Fruit fly (Drosophila melanogaster): Measurements from ENCODE around the gene CG31528.

The CG31528 gene

dm6 chr3R:4437113-4437512 lies 20.9 kb downstream of the CG31528 start, which contains the start of the genes Lipt2 and CG14650 (continued):
- TF ChIP-seq fd3F (GFP tag; optimal IDR thresholded peaks at IDR 0.05), result peak; percentile 22
- TF ChIP-seq scrt (GFP tag; optimal IDR thresholded peaks at IDR 0.05), result no peak
- TF ChIP-seq peb (GFP tag; IDR thresholded peaks at IDR 0.05), result no peak
- TF ChIP-seq E2f1 (GFP tag; IDR thresholded peaks at IDR 0.05), result 0 out of 2 replicates have a peak, but pooled peaks have one; percentile 9
- TF ChIP-seq CG2199 (GFP tag; IDR thresholded peaks at IDR 0.05), result no peak
- no peak for TF ChIP-seq croc (GFP tag; conservative IDR thresholded peaks at IDR 0.05)
- TF ChIP-seq insv (GFP tag; optimal IDR thresholded peaks at IDR 0.05), result peak in 1 of 2 experiments; percentile 38
- peak; percentile 29 for TF ChIP-seq CG33213 (GFP tag; optimal IDR thresholded peaks at IDR 0.05)
- TF ChIP-seq grn (GFP tag; optimal IDR thresholded peaks at IDR 0.05), result no peak
- no peak for TF ChIP-seq CG5245 (GFP tag; optimal IDR thresholded peaks at IDR 0.05)
- peak; percentile 65 for TF ChIP-seq stwl (tag; optimal IDR thresholded peaks at IDR 0.05)
- peak; percentile 59 for TF ChIP-seq CG9797 (GFP tag; optimal IDR thresholded peaks at IDR 0.05)
- no peak for TF ChIP-seq fru (optimal IDR thresholded peaks at IDR 0.05)
- TF ChIP-seq Lhr (GFP tag; optimal IDR thresholded peaks at IDR 0.05), result peak; percentile 31
- TF ChIP-seq CG7372 (GFP tag; IDR thresholded peaks at IDR 0.05), result no peak
- TF ChIP-seq twi (tag; optimal IDR thresholded peaks at IDR 0.05), result peak; percentile 22
- TF ChIP-seq jigr1 (GFP tag; IDR thresholded peaks at IDR 0.05), result no peak
- no peak for TF ChIP-seq ap (GFP tag; IDR thresholded peaks at IDR 0.05)
- TF ChIP-seq sob (GFP tag; IDR thresholded peaks at IDR 0.05), result 0 out of 2 replicates have a peak, but pooled peaks have one; percentile 45
- TF ChIP-seq Hsf (GFP tag; optimal IDR thresholded peaks at IDR 0.05), result peak; percentile 76
- no peak for TF ChIP-seq pita (GFP tag; optimal IDR thresholded peaks at IDR 0.05)
- TF ChIP-seq CG34224 (GFP tag; IDR thresholded peaks at IDR 0.05; ENCODE audit: partially characterized antibody), result peak; percentile 49; the same call in 2 of the 3 replicates
- TF ChIP-seq Neu2 (GFP tag; optimal IDR thresholded peaks at IDR 0.05; ENCODE audit: borderline replicate concordance), result no peak
- peak; percentile 64 for TF ChIP-seq CG3847 (GFP tag; IDR thresholded peaks at IDR 0.05)
- TF ChIP-seq sr (GFP tag; IDR thresholded peaks at IDR 0.05), result no peak
- no peak for TF ChIP-seq h (optimal IDR thresholded peaks at IDR 0.05)
- peak; percentile 94 for TF ChIP-seq Med (GFP tag)
- TF ChIP-seq ara (GFP tag; IDR thresholded peaks at IDR 0.05), result no peak
- no peak for TF ChIP-seq Hey (tag; optimal IDR thresholded peaks at IDR 0.05)
- no peak for TF ChIP-seq CG18599 (GFP tag; optimal IDR thresholded peaks at IDR 0.05)
- peak; percentile 49; the same call in 1 of the 2 replicates for TF ChIP-seq NFAT (GFP tag; IDR thresholded peaks at IDR 0.05)
- TF ChIP-seq Opbp (GFP tag; IDR thresholded peaks at IDR 0.05; ENCODE audit: partially characterized antibody), result peak; percentile 59; the same call in 2 of the 3 replicates
- TF ChIP-seq ftz-f1 (GFP tag; optimal IDR thresholded peaks at IDR 0.05), result peak; percentile 36
- TF ChIP-seq lilli (GFP tag; optimal IDR thresholded peaks at IDR 0.05), result peak; percentile 85
- TF ChIP-seq D19B (GFP tag; optimal IDR thresholded peaks at IDR 0.05), result no peak
- TF ChIP-seq CG9609 (GFP tag; optimal IDR thresholded peaks at IDR 0.05), result peak; percentile 70
- TF ChIP-seq gt (GFP tag; IDR thresholded peaks at IDR 0.05), result no peak
- TF ChIP-seq CG12104 (GFP tag; optimal IDR thresholded peaks at IDR 0.05), result no peak
- peak; percentile 47 for TF ChIP-seq btn (GFP tag; optimal IDR thresholded peaks at IDR 0.05)
- TF ChIP-seq CG1602 (GFP tag; optimal IDR thresholded peaks at IDR 0.05), result peak; percentile 50
- TF ChIP-seq Pdp1 (GFP tag; optimal IDR thresholded peaks at IDR 0.05), result peak; percentile 50 to 66
- peak; percentile 1 for TF ChIP-seq CG18619 (GFP tag; optimal IDR thresholded peaks at IDR 0.05)
- TF ChIP-seq hkb (optimal IDR thresholded peaks at IDR 0.05), result peak; percentile 57
- peak; percentile 50 for TF ChIP-seq hkb (GFP tag; IDR thresholded peaks at IDR 0.05)
- TF ChIP-seq CG10462 (GFP tag; optimal IDR thresholded peaks at IDR 0.05), result peak; percentile 21
- TF ChIP-seq CG10979 (tag; optimal IDR thresholded peaks at IDR 0.05), result peak; percentile 37
- TF ChIP-seq HLH4C (GFP tag; IDR thresholded peaks at IDR 0.05; ENCODE audit: partially characterized antibody), result 0 out of 3 replicates have a peak, but pooled peaks have one; percentile 37
- no peak for TF ChIP-seq GATAe (GFP tag; conservative IDR thresholded peaks at IDR 0.05)
- peak; percentile 60 for TF ChIP-seq CG10267 (tag; optimal IDR thresholded peaks at IDR 0.05)
- TF ChIP-seq Taf1 (GFP tag; IDR thresholded peaks at IDR 0.05), result no peak
- peak; percentile 41 for TF ChIP-seq CG33557 (GFP tag; optimal IDR thresholded peaks at IDR 0.05)
- TF ChIP-seq chn (GFP tag; optimal IDR thresholded peaks at IDR 0.05), result peak; percentile 75
